ENCODE assay signal across 2 worm cellular contexts in genomic region chrIII:5413680-5414079, ce11.
TF ChIP-seq lines count a peak whose summit lies in the region.

Gene grl-22 (minus strand): TSS chrIII:5414011.

TF ChIP-seq in whole organism, L4 larva, 104 proteins besides CTCF, POLR2A, EP300 and RAD21:
- TF ChIP-seq lin-15B (tag; optimal IDR thresholded peaks at IDR 0.05; lab: Kevin White, UChicago), result no peak
- peak; percentile 45; the same call in 1 of the 2 replicates for TF ChIP-seq egl-43 (GFP tag; IDR thresholded peaks at IDR 0.05; lab: Robert Waterston, UW)
- no peak for TF ChIP-seq Y5F2A.4 (GFP tag; optimal IDR thresholded peaks at IDR 0.05; lab: Kevin White, UChicago)
- TF ChIP-seq snpc-1.2 (GFP tag; IDR thresholded peaks at IDR 0.05; lab: Robert Waterston, UW), result no peak
- no peak for TF ChIP-seq nhr-41 (GFP tag; IDR thresholded peaks at IDR 0.05; lab: Robert Waterston, UW)
- no peak for TF ChIP-seq ztf-7 (tag; optimal IDR thresholded peaks at IDR 0.05; lab: Kevin White, UChicago)
- no peak for TF ChIP-seq sdz-12 (GFP tag; optimal IDR thresholded peaks at IDR 0.05; lab: Kevin White, UChicago)
- no peak for TF ChIP-seq nhr-10 (tag; optimal IDR thresholded peaks at IDR 0.05; lab: Kevin White, UChicago)
- TF ChIP-seq set-16 (GFP tag; IDR thresholded peaks at IDR 0.05; lab: Robert Waterston, UW), result peak; percentile 87
- no peak for TF ChIP-seq nhr-28 (tag; optimal IDR thresholded peaks at IDR 0.05; lab: Kevin White, UChicago)
- TF ChIP-seq Y75B8A.6 (GFP tag; IDR thresholded peaks at IDR 0.05; lab: Robert Waterston, UW), result no peak
- TF ChIP-seq zip-11 (GFP tag; IDR thresholded peaks at IDR 0.05; lab: Robert Waterston, UW), result no peak
- peak in 1 of 2 experiments; percentile 42 for TF ChIP-seq unc-62 (GFP tag; optimal IDR thresholded peaks at IDR 0.05 in 1 of 2; lab: Kevin White, UChicago)
- TF ChIP-seq unc-62 (tag; optimal IDR thresholded peaks at IDR 0.05; lab: Kevin White, UChicago), result no peak
- TF ChIP-seq dmd-9 (GFP tag; IDR thresholded peaks at IDR 0.05; lab: Robert Waterston, UW), result 0 out of 2 replicates have a peak, but pooled peaks have one; percentile 18

TF ChIP-seq in whole organism, young adult, 124 proteins besides CTCF, POLR2A, EP300 and RAD21:
- TF ChIP-seq zfh-2 (GFP tag; conservative IDR thresholded peaks at IDR 0.05; lab: Robert Waterston, UW), result peak; percentile 86
- TF ChIP-seq egl-18 (GFP tag; IDR thresholded peaks at IDR 0.05; lab: Robert Waterston, UW), result no peak
- peak; percentile 64; the same call in 1 of the 2 replicates for TF ChIP-seq egrh-3 (GFP tag; IDR thresholded peaks at IDR 0.05; lab: Robert Waterston, UW)
